Fruit fly (Drosophila melanogaster) whole organism, embryonic: Measurements from ENCODE around the gene lok.
A peak's percentile ranks its signal among the peaks of the same experiment; 100 is the strongest.

Experiments used
- Abd-B ChIP-seq: fragments of 200-800 bp; sonication (Bioruptor generic); optimal IDR thresholded peaks from 2 replicates; lab custom pipeline; 2018; ENCODE audit warnings: missing biosample characterization, mild to moderate bottlenecking, missing genetic modification characterization, moderate library complexity
- BtbVII ChIP-seq: fragments of 200-800 bp; sonication (Bioruptor generic); optimal IDR thresholded peaks from 3 replicates; lab custom pipeline; 2017; ENCODE audit warnings: missing biosample characterization, mild to moderate bottlenecking, missing genetic modification characterization
- CG10565 ChIP-seq: fragments of 200-800 bp; sonication (Bioruptor generic); optimal IDR thresholded peaks from 3 replicates; lab custom pipeline; 2016; ENCODE audit warnings: missing biosample characterization, mild to moderate bottlenecking, missing genetic modification characterization
- CG11456 ChIP-seq: fragments of 200-800 bp; sonication (Bioruptor generic); IDR thresholded peaks from 3 replicates; pipeline ENCODE4 v1.3.6; 2022; ENCODE audit warnings: missing biosample characterization, missing genetic modification characterization
- CG15011 ChIP-seq: fragments of 200-800 bp; sonication (Bioruptor generic); optimal IDR thresholded peaks from 3 replicates; lab custom pipeline; 2018; ENCODE audit warnings: missing biosample characterization, mild to moderate bottlenecking, missing genetic modification characterization
- CG15269 ChIP-seq: fragments of 200-800 bp; sonication (Bioruptor generic); optimal IDR thresholded peaks from 2 replicates; lab custom pipeline; 2018; ENCODE audit warnings: missing biosample characterization, mild to moderate bottlenecking, missing genetic modification characterization, moderate library complexity
- CG15514 ChIP-seq: fragments of 200-800 bp; sonication (Bioruptor generic); optimal IDR thresholded peaks from 3 replicates; lab custom pipeline; 2017; ENCODE audit warnings: missing biosample characterization, missing genetic modification characterization, mild to moderate bottlenecking, moderate library complexity, missing genetic modification reagents
- CG18011 ChIP-seq: fragments of 200-800 bp; sonication (Bioruptor generic); optimal IDR thresholded peaks from 2 replicates; lab custom pipeline; 2017; ENCODE audit warnings: missing biosample characterization, missing genetic modification characterization, mild to moderate bottlenecking, moderate library complexity, missing genotype
- CG2120 ChIP-seq: fragments of 200-800 bp; sonication (Bioruptor generic); optimal IDR thresholded peaks from 3 replicates; lab custom pipeline; 2016; ENCODE audit warnings: missing biosample characterization, missing genetic modification characterization
- CG2199 ChIP-seq: fragments of 200-800 bp; sonication (Bioruptor generic); IDR thresholded peaks from 3 replicates; pipeline ENCODE4 v1.3.6; 2022; ENCODE audit warnings: missing biosample characterization, missing genetic modification characterization
- CG3281 ChIP-seq: fragments of 200-800 bp; sonication (Bioruptor generic); optimal IDR thresholded peaks from 3 replicates; lab custom pipeline; 2017; ENCODE audit warnings: missing biosample characterization, mild to moderate bottlenecking, missing genetic modification characterization
- CG34224 ChIP-seq: fragments of 200-800 bp; sonication (Bioruptor generic); IDR thresholded peaks from 3 replicates; pipeline ENCODE4 v1.3.6; 2022; ENCODE audit warnings: missing biosample characterization, missing genetic modification characterization; ENCODE audit not compliant: partially characterized antibody
- CG8290 ChIP-seq, 3 experiments: fragments of 200-800 bp; sonication (Bioruptor generic); optimal IDR thresholded peaks; 2 replicates each; lab custom pipeline; 2016 to 2019; ENCODE audit warnings: missing biosample characterization in 3 of 3, missing genetic modification characterization in 3 of 3, mild to moderate bottlenecking in 2 of 3, moderate library complexity in 1 of 3
- CG9797 ChIP-seq: fragments of 200-800 bp; sonication (Bioruptor generic); optimal IDR thresholded peaks from 3 replicates; lab custom pipeline; 2018; ENCODE audit warnings: missing biosample characterization, mild to moderate bottlenecking, missing genetic modification characterization
- CG9876 ChIP-seq: fragments of 200-800 bp; sonication (Bioruptor generic); optimal IDR thresholded peaks from 2 replicates; lab custom pipeline; 2016; ENCODE audit warnings: missing biosample characterization, missing genetic modification characterization
- CG9932 ChIP-seq: fragments of 200-800 bp; sonication (Bioruptor generic); IDR thresholded peaks from 2 replicates; pipeline ENCODE4 v1.3.6; 2022; ENCODE audit warnings: missing biosample characterization, missing genetic modification characterization
- Dll ChIP-seq: fragments of 200-800 bp; sonication (Bioruptor generic); IDR thresholded peaks from 4 replicates; pipeline ENCODE4 v1.3.6; 2022; ENCODE audit warnings: missing biosample characterization, missing genetic modification characterization; ENCODE audit not compliant: partially characterized antibody
- E2f2 ChIP-seq: fragments of 200-800 bp; sonication (Bioruptor generic); IDR thresholded peaks from 2 replicates; pipeline ENCODE4 v1.3.6; 2022; ENCODE audit warnings: missing biosample characterization, missing genetic modification characterization
- Med ChIP-seq: fragments of 200-800 bp; sonication (Bioruptor generic); peaks from one replicate; lab custom pipeline; 2016; ENCODE audit warnings: missing biosample characterization, missing genetic modification characterization, mild to moderate bottlenecking, inconsistent platforms, moderate library complexity
- Myb ChIP-seq: fragments of 200-800 bp; sonication (Bioruptor generic); optimal IDR thresholded peaks from 2 replicates; lab custom pipeline; 2016; ENCODE audit warnings: missing biosample characterization, missing genetic modification characterization
- Opbp ChIP-seq: fragments of 200-800 bp; sonication (Bioruptor generic); IDR thresholded peaks from 3 replicates; pipeline ENCODE4 v1.3.6; 2022; ENCODE audit warnings: missing biosample characterization, missing genetic modification characterization; ENCODE audit not compliant: partially characterized antibody
- Ptx1 ChIP-seq: fragments of 200-800 bp; sonication (Bioruptor generic); IDR thresholded peaks from 2 replicates; pipeline ENCODE4 v1.3.6; 2022; ENCODE audit warnings: missing biosample characterization, missing genetic modification characterization
- ac ChIP-seq: fragments of 200-800 bp; sonication (Bioruptor generic); optimal IDR thresholded peaks from 3 replicates; lab custom pipeline; 2017; ENCODE audit warnings: missing biosample characterization, mild to moderate bottlenecking, missing genetic modification characterization
- amos ChIP-seq: fragments of 200-800 bp; sonication (Bioruptor generic); IDR thresholded peaks from 2 replicates; pipeline ENCODE4 v1.3.6; 2022; ENCODE audit warnings: missing biosample characterization, missing genetic modification characterization; ENCODE audit not compliant: partially characterized antibody
- bbx ChIP-seq: fragments of 200-800 bp; sonication (Bioruptor generic); IDR thresholded peaks from 2 replicates; pipeline ENCODE4 v1.3.6; 2022; ENCODE audit warnings: missing biosample characterization, missing genetic modification characterization; ENCODE audit not compliant: partially characterized antibody
- chn ChIP-seq: fragments of 200-800 bp; sonication (Bioruptor generic); optimal IDR thresholded peaks from 2 replicates; lab custom pipeline; 2016; ENCODE audit warnings: missing biosample characterization, missing genetic modification characterization
- dmrt11E ChIP-seq: fragments of 200-800 bp; sonication (Bioruptor generic); optimal IDR thresholded peaks from 3 replicates; lab custom pipeline; 2018; ENCODE audit warnings: missing biosample characterization, mild to moderate bottlenecking, missing genetic modification characterization, moderate library complexity
- dpn ChIP-seq, 2 experiments: fragments of 200-800 bp; sonication (Bioruptor generic); optimal IDR thresholded peaks; 3 replicates each; lab custom pipeline; 2016; ENCODE audit warnings: missing biosample characterization in 2 of 2, missing genetic modification characterization in 2 of 2
- gt ChIP-seq: fragments of 200-800 bp; sonication (Bioruptor generic); IDR thresholded peaks from 2 replicates; pipeline ENCODE4 v1.3.6; 2022; ENCODE audit warnings: missing biosample characterization, missing genetic modification characterization
- jing ChIP-seq: fragments of 200-800 bp; sonication (Bioruptor generic); optimal IDR thresholded peaks from 2 replicates; lab custom pipeline; 2018; ENCODE audit warnings: missing biosample characterization, mild to moderate bottlenecking, missing genetic modification characterization
- jumu ChIP-seq: fragments of 200-800 bp; sonication (Bioruptor generic); optimal IDR thresholded peaks from 3 replicates; lab custom pipeline; 2016; ENCODE audit warnings: missing biosample characterization, missing genetic modification characterization
- kah ChIP-seq: fragments of 200-800 bp; sonication (Bioruptor generic); optimal IDR thresholded peaks from 2 replicates; lab custom pipeline; 2018; ENCODE audit warnings: missing biosample characterization, mild to moderate bottlenecking, missing genetic modification characterization
- knrl ChIP-seq: fragments of 200-800 bp; sonication (Bioruptor generic); IDR thresholded peaks from 3 replicates; pipeline ENCODE4 v1.3.6; 2022; ENCODE audit warnings: missing biosample characterization, missing genetic modification characterization; ENCODE audit not compliant: partially characterized antibody
- lmd ChIP-seq: fragments of 200-800 bp; sonication (Bioruptor generic); IDR thresholded peaks from 2 replicates; pipeline ENCODE4 v1.3.6; 2022; ENCODE audit warnings: missing biosample characterization, missing genetic modification characterization
- mam ChIP-seq: fragments of 200-800 bp; sonication (Bioruptor generic); optimal IDR thresholded peaks from 3 replicates; lab custom pipeline; 2016; ENCODE audit warnings: missing biosample characterization, missing genetic modification characterization
- mld ChIP-seq: fragments of 200-800 bp; sonication (Bioruptor generic); IDR thresholded peaks from 3 replicates; pipeline ENCODE4 v1.3.6; 2022; ENCODE audit warnings: missing biosample characterization, missing genetic modification characterization; ENCODE audit not compliant: partially characterized antibody
- odd ChIP-seq: fragments of 200-800 bp; sonication (Bioruptor generic); optimal IDR thresholded peaks from 2 replicates; lab custom pipeline; 2017; ENCODE audit warnings: missing biosample characterization, mild to moderate bottlenecking, missing genetic modification characterization
- seq ChIP-seq: fragments of 200-800 bp; sonication (Bioruptor generic); IDR thresholded peaks from 2 replicates; pipeline ENCODE4 v1.3.6; 2022; ENCODE audit warnings: missing biosample characterization, missing genetic modification characterization
- slbo ChIP-seq: fragments of 200-800 bp; sonication (Bioruptor generic); IDR thresholded peaks from 2 replicates; pipeline ENCODE4 v1.3.6; 2022; ENCODE audit warnings: missing biosample characterization, missing genetic modification characterization
- sob ChIP-seq: fragments of 200-800 bp; sonication (Bioruptor generic); IDR thresholded peaks from 2 replicates; pipeline ENCODE4 v1.3.6; 2022; ENCODE audit warnings: missing biosample characterization, missing genetic modification characterization
- sqz ChIP-seq: fragments of 200-800 bp; sonication (Bioruptor generic); optimal IDR thresholded peaks from 3 replicates; lab custom pipeline; 2018; ENCODE audit warnings: missing biosample characterization, mild to moderate bottlenecking, missing genetic modification characterization
- tgo ChIP-seq: fragments of 200-800 bp; sonication (Bioruptor generic); IDR thresholded peaks from 3 replicates; pipeline ENCODE4 v1.3.6; 2022; ENCODE audit warnings: missing biosample characterization, missing genetic modification characterization
- trem ChIP-seq: fragments of 200-800 bp; optimal IDR thresholded peaks from 3 replicates; lab custom pipeline; 2019; ENCODE audit warnings: missing biosample characterization, mild to moderate bottlenecking, missing genetic modification characterization, moderate library complexity
- wor ChIP-seq: fragments of 200-800 bp; sonication (Bioruptor generic); IDR thresholded peaks from 2 replicates; pipeline ENCODE4 v1.3.6; 2022; ENCODE audit warnings: missing biosample characterization, missing genetic modification characterization
- zen ChIP-seq: fragments of 200-800 bp; sonication (Bioruptor generic); optimal IDR thresholded peaks from 3 replicates; lab custom pipeline; 2018; ENCODE audit warnings: missing biosample characterization, mild to moderate bottlenecking, missing genetic modification characterization, moderate library complexity

The lok gene

dm6 chr2L:20098194-20098593, 37.0 kb downstream of the lok start (continued):
- TF ChIP-seq BtbVII (GFP tag; lab: Kevin White, UChicago): no peak
- 0 out of 2 replicates have a peak, but pooled peaks have one; percentile 20 for TF ChIP-seq amos (GFP tag; lab: Robert Waterston, UW)
- TF ChIP-seq CG11456 (GFP tag; lab: Robert Waterston, UW): 0 out of 3 replicates have a peak, but pooled peaks have one; percentile 30
- TF ChIP-seq CG18011 (GFP tag; lab: Kevin White, UChicago): peak; percentile 96
- TF ChIP-seq CG8290 (GFP tag; optimal IDR thresholded peaks at IDR 0.05; lab: Kevin White, UChicago): peak; percentile 27
- peak in 1 of 2 experiments; percentile 53 for TF ChIP-seq CG8290 (tag; optimal IDR thresholded peaks at IDR 0.05; lab: Kevin White, UChicago)
- no peak for TF ChIP-seq chn (GFP tag; lab: Kevin White, UChicago)
- TF ChIP-seq kah (GFP tag; lab: Kevin White, UChicago): peak; percentile 73
- peak; percentile 23 for TF ChIP-seq trem (tag; lab: Kevin White, UChicago)
- peak; percentile 2 for TF ChIP-seq CG15514
- TF ChIP-seq dpn (GFP tag; optimal IDR thresholded peaks at IDR 0.05; lab: Kevin White, UChicago): peak in 1 of 2 experiments; percentile 15
- TF ChIP-seq CG3281: no peak
- TF ChIP-seq Abd-B (GFP tag; lab: Kevin White, UChicago): no peak
- peak; percentile 68 for TF ChIP-seq E2f2
- TF ChIP-seq seq (GFP tag; lab: Robert Waterston, UW): no peak
- peak; percentile 32 for TF ChIP-seq Myb
- TF ChIP-seq CG2120 (GFP tag; lab: Kevin White, UChicago): peak; percentile 3
- TF ChIP-seq Med (GFP tag; lab: Kevin White, UChicago): peak; percentile 67
- TF ChIP-seq CG15269: peak; percentile 27
- no peak for TF ChIP-seq knrl (GFP tag; lab: Robert Waterston, UW)
- peak; percentile 13; the same call in 1 of the 2 replicates for TF ChIP-seq sob (GFP tag; lab: Robert Waterston, UW)
- TF ChIP-seq sqz (GFP tag; lab: Kevin White, UChicago): no peak
- 0 out of 2 replicates have a peak, but pooled peaks have one; percentile 7 for TF ChIP-seq lmd (GFP tag; lab: Robert Waterston, UW)
- 0 out of 3 replicates have a peak, but pooled peaks have one; percentile 1 for TF ChIP-seq CG34224 (GFP tag; lab: Robert Waterston, UW)
- TF ChIP-seq mld (GFP tag; lab: Robert Waterston, UW): no peak
- TF ChIP-seq bbx (GFP tag; lab: Robert Waterston, UW): peak; percentile 10; the same call in 1 of the 2 replicates
- no peak for TF ChIP-seq odd
- TF ChIP-seq CG9932 (GFP tag; lab: Robert Waterston, UW): peak; percentile 43
- TF ChIP-seq CG2199 (GFP tag; lab: Robert Waterston, UW): peak; percentile 63; the same call in 1 of the 3 replicates
- TF ChIP-seq zen (tag; lab: Kevin White, UChicago): peak; percentile 34
- TF ChIP-seq CG10565 (GFP tag; lab: Kevin White, UChicago): no peak
- TF ChIP-seq dmrt11E: no peak
- TF ChIP-seq mam (GFP tag; lab: Kevin White, UChicago): peak; percentile 17
- TF ChIP-seq Ptx1: peak; percentile 11; the same call in 1 of the 2 replicates
- 0 out of 3 replicates have a peak, but pooled peaks have one; percentile 21 for TF ChIP-seq Opbp (GFP tag; lab: Robert Waterston, UW)
- TF ChIP-seq slbo (GFP tag; lab: Robert Waterston, UW): peak; percentile 24; the same call in 1 of the 2 replicates

DNA sequence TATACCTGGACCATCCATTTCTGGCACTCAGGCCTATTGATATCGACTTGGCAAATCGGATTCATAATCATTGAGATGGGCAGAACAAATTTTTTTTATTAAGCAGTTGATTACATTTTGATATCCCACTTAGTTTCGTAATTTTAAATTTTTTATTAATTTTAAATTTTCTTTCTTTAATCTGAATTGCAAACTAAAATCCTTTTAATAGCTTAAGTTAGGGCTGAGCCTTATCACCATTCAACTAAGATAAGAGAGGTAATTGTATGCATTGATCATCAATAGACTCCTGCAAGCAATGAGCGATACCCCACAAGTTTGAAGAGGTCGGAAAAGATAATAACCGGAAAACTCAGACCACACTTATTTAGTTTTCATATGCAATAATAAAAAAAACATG, 42.8 kb downstream of the lok start, which contains the start of gene CG13970:
Gene CG13970 (minus strand): TSS at position 101 of the 400 bp plus-strand sequence.
- TF ChIP-seq wor (GFP tag; lab: Robert Waterston, UW) (no peak), ac (GFP tag; lab: Kevin White, UChicago) (no peak), jumu (GFP tag; lab: Kevin White, UChicago) (no peak), CG9876 (no peak), CG9797 (no peak), Dll (GFP tag; lab: Robert Waterston, UW) (no peak), tgo (GFP tag; lab: Robert Waterston, UW) (no peak), gt (GFP tag; lab: Robert Waterston, UW) (no peak), jing (no peak), CG15011 (GFP tag; lab: Kevin White, UChicago) (no peak)
